Fruit fly (Drosophila melanogaster): Measurements from ENCODE around the gene Gr36a.

Gene Gr36a

dm6 chr2L:17176318-17176717 lies at the start of gene Gr36a:
Gene Gr36a (plus strand): TSS chr2L:17176618.
- no peak for TF ChIP-seq CTCF (optimal IDR thresholded peaks at IDR 0.05)
- TF ChIP-seq CG8478 (optimal IDR thresholded peaks at IDR 0.05) = no peak

dm6 chr2L:17130795-17131194 lies 45.6 kb upstream of the Gr36a start, which contains the start of the genes CG34106 and beat-IIIa:
Gene CG34106 (plus strand): TSS chr2L:17131024.
Gene beat-IIIa (plus strand): TSS chr2L:17131024.
- TF ChIP-seq CTCF (optimal IDR thresholded peaks at IDR 0.05) (peak; percentile 64 to 72), CG8478 (optimal IDR thresholded peaks at IDR 0.05) (no peak)

- TF ChIP-seq CTCF (optimal IDR thresholded peaks at IDR 0.05) (no peak), CG8478 (optimal IDR thresholded peaks at IDR 0.05) (no peak)
Measured at dm6 chr2L:17159641-17160040, 16.8 kb upstream of the Gr36a start.

- TF ChIP-seq CG8478 (optimal IDR thresholded peaks at IDR 0.05) (no peak), CTCF (optimal IDR thresholded peaks at IDR 0.05) (peak; percentile 64 to 73)
Measured at dm6 chr2L:17163344-17163743, 13.1 kb upstream of the Gr36a start.

dm6 chr2L:17173181-17173580 lies 3.2 kb upstream of the Gr36a start, which contains the start of gene CG34169:
Gene CG34169 (plus strand): TSS chr2L:17173481.
- no peak for TF ChIP-seq CG8478 (optimal IDR thresholded peaks at IDR 0.05)
- TF ChIP-seq CTCF (optimal IDR thresholded peaks at IDR 0.05) = no peak

dm6 chr2L:17178472-17178871 lies 2.1 kb downstream of the Gr36a start, which contains the start of gene Gr36b:
Gene Gr36b (plus strand): TSS chr2L:17178772.
- TF ChIP-seq CTCF (optimal IDR thresholded peaks at IDR 0.05) = no peak
- no peak for TF ChIP-seq CG8478 (optimal IDR thresholded peaks at IDR 0.05)

- TF ChIP-seq CTCF (optimal IDR thresholded peaks at IDR 0.05) (no peak), CG8478 (optimal IDR thresholded peaks at IDR 0.05) (no peak)
Measured at dm6 chr2L:17180038-17180437, 3.6 kb downstream of the Gr36a start, which contains the start of gene Gr36c. Gene Gr36c (plus strand): TSS chr2L:17180338.

dm6 chr2L:17181638-17182037 lies 5.2 kb downstream of the Gr36a start, which contains the start of gene Grl36a:
Gene Grl36a (plus strand): TSS chr2L:17181938.
- TF ChIP-seq CG8478 (optimal IDR thresholded peaks at IDR 0.05) (no peak), CTCF (optimal IDR thresholded peaks at IDR 0.05) (no peak)

- TF ChIP-seq CTCF (optimal IDR thresholded peaks at IDR 0.05) = peak; percentile 65 to 82
- no peak for TF ChIP-seq CG8478 (optimal IDR thresholded peaks at IDR 0.05)
Measured at dm6 chr2L:17195197-17195596, 18.8 kb downstream of the Gr36a start.

dm6 chr2L:17201777-17202176 lies 25.4 kb downstream of the Gr36a start:
- TF ChIP-seq CTCF (optimal IDR thresholded peaks at IDR 0.05) = peak; percentile 49 to 59
- TF ChIP-seq CG8478 (optimal IDR thresholded peaks at IDR 0.05) = no peak

dm6 chr2L:17203833-17204232 lies 27.4 kb downstream of the Gr36a start:
- TF ChIP-seq CG8478 (optimal IDR thresholded peaks at IDR 0.05) = no peak
- TF ChIP-seq CTCF (optimal IDR thresholded peaks at IDR 0.05) = no peak

dm6 chr2L:17207072-17207471 lies 30.7 kb downstream of the Gr36a start:
- TF ChIP-seq CG8478 (optimal IDR thresholded peaks at IDR 0.05) = no peak
- no peak for TF ChIP-seq CTCF (optimal IDR thresholded peaks at IDR 0.05)

dm6 chr2L:17216847-17217246 lies 40.4 kb downstream of the Gr36a start:
- TF ChIP-seq CTCF (optimal IDR thresholded peaks at IDR 0.05) = no peak
- no peak for TF ChIP-seq CG8478 (optimal IDR thresholded peaks at IDR 0.05)

- TF ChIP-seq CTCF (optimal IDR thresholded peaks at IDR 0.05) (no peak), CG8478 (optimal IDR thresholded peaks at IDR 0.05) (no peak)
Measured at dm6 chr2L:17221462-17221861, 45.0 kb downstream of the Gr36a start.

- TF ChIP-seq CTCF (optimal IDR thresholded peaks at IDR 0.05) (no peak), CG8478 (optimal IDR thresholded peaks at IDR 0.05) (no peak)
Measured at dm6 chr2L:17222176-17222575, 45.8 kb downstream of the Gr36a start.

dm6 chr2L:17223493-17223892 lies 47.1 kb downstream of the Gr36a start:
- no peak for TF ChIP-seq CTCF (optimal IDR thresholded peaks at IDR 0.05)
- TF ChIP-seq CG8478 (optimal IDR thresholded peaks at IDR 0.05) = no peak

dm6 chr2L:17227102-17227501 lies 50.7 kb downstream of the Gr36a start:
- TF ChIP-seq CG8478 (optimal IDR thresholded peaks at IDR 0.05) = no peak
- TF ChIP-seq CTCF (optimal IDR thresholded peaks at IDR 0.05) = no peak

All from S2 (cell line).